Fruit fly (Drosophila melanogaster) whole organism, pupa: ENCODE results near the gene sty.

Experiments used
- CG10348 ChIP-seq: fragments of 200-800 bp; sonication (Bioruptor generic); IDR thresholded peaks from 2 replicates; pipeline ENCODE4 v1.3.6; 2022; ENCODE audit warnings: missing biosample characterization, missing genetic modification characterization
- CG12605 ChIP-seq: fragments of 200-800 bp; sonication (Bioruptor generic); IDR thresholded peaks from 2 replicates; pipeline ENCODE4 v1.3.6; 2022; ENCODE audit warnings: missing biosample characterization, missing genetic modification characterization
- EcR ChIP-seq: fragments of 200-800 bp; sonication (Bioruptor generic); optimal IDR thresholded peaks from 3 replicates; lab custom pipeline; 2019; ENCODE audit warnings: missing biosample characterization, missing genetic modification characterization, mild to moderate bottlenecking, moderate library complexity, missing genetic modification reagents
- Pif1A ChIP-seq: fragments of 200-800 bp; sonication (Bioruptor generic); optimal IDR thresholded peaks from 3 replicates; lab custom pipeline; 2016; ENCODE audit warnings: missing biosample characterization, missing genetic modification characterization
- fd96Ca ChIP-seq: fragments of 200-800 bp; sonication (Bioruptor generic); IDR thresholded peaks from 3 replicates; pipeline ENCODE4 v1.3.6; 2022; ENCODE audit warnings: missing biosample characterization, missing genetic modification characterization
- rn ChIP-seq: fragments of 200-800 bp; sonication (Bioruptor generic); IDR thresholded peaks from 2 replicates; pipeline ENCODE4 v1.3.6; 2022; ENCODE audit warnings: missing biosample characterization, missing genetic modification characterization

Gene sty

dm6 chr3L:3352516-3352915, 72.2 kb downstream of the sty start:
- TF ChIP-seq Pif1A (no peak), CG10348 (GFP tag; lab: Robert Waterston, UW) (no peak)

- TF ChIP-seq EcR = peak; percentile 27
- no peak for TF ChIP-seq fd96Ca
- no peak for TF ChIP-seq rn (GFP tag; lab: Robert Waterston, UW)
- no peak for TF ChIP-seq CG12605 (GFP tag; lab: Robert Waterston, UW)
- TF ChIP-seq, all 21 proteins: peak for 1
Observed at dm6 chr3L:3351814-3352359, 72.8 kb downstream of the sty start.
